Worm (Caenorhabditis elegans) whole organism, L1 larva: ENCODE data around the gene twk-16.

ENCODE experiments used
- C16A3.4 ChIP-seq: fragments of 150-350 bp; optimal IDR thresholded peaks from 2 replicates; lab custom pipeline; 2014; ENCODE audit warnings: missing biosample characterization, missing genetic modification characterization
- C34B4.2 ChIP-seq: sonication (generic microtip); optimal IDR thresholded peaks from 2 replicates; lab custom pipeline; 2017; ENCODE audit warnings: mild to moderate bottlenecking, missing genetic modification characterization, missing compliant biosample characterization
- Y116A8C.19 ChIP-seq: sonication (generic microtip); optimal IDR thresholded peaks from 2 replicates; lab custom pipeline; 2016; ENCODE audit warnings: missing compliant biosample characterization, missing genetic modification characterization, borderline replicate concordance
- aly-2 ChIP-seq: fragments of 150-350 bp; optimal IDR thresholded peaks from 2 replicates; lab custom pipeline; 2014; ENCODE audit warnings: missing biosample characterization, missing genetic modification characterization
- ama-1 ChIP-seq: fragments of 150-350 bp; optimal IDR thresholded peaks from 2 replicates; lab custom pipeline; 2014
- ceh-82 ChIP-seq, 3 experiments: fragments of 150-350 bp in 1 of 3; sonication (generic microtip) in 2 of 3; optimal IDR thresholded peaks; 2 replicates each; lab custom pipeline; 2014 to 2017; ENCODE audit warnings: missing biosample characterization in 3 of 3, missing genetic modification characterization in 3 of 3
- ceh-88 ChIP-seq: fragments of 200-800 bp; sonication (Bioruptor generic); IDR thresholded peaks from 2 replicates; pipeline ENCODE4 v1.3.6; 2022; ENCODE audit warnings: missing genetic modification characterization, missing compliant biosample characterization
- ceh-90 ChIP-seq: sonication (generic microtip); optimal IDR thresholded peaks from 2 replicates; lab custom pipeline; 2016; ENCODE audit warnings: missing genetic modification characterization, missing compliant biosample characterization
- ces-1 ChIP-seq: fragments of 150-350 bp; optimal IDR thresholded peaks from 2 replicates; lab custom pipeline; 2014; ENCODE audit warnings: missing biosample characterization, missing genetic modification reagents, missing genetic modification characterization
- dpl-1 ChIP-seq, 3 experiments: fragments of 150-350 bp in 2 of 3; sonication (generic microtip) in 1 of 3; optimal IDR thresholded peaks; 2 replicates each; lab custom pipeline; 2014 to 2017; ENCODE audit warnings: missing biosample characterization in 3 of 3, missing genetic modification characterization in 3 of 3, missing genetic modification reagents in 3 of 3
- elt-2 ChIP-seq: sonication (generic microtip); optimal IDR thresholded peaks from 2 replicates; lab custom pipeline; 2016; ENCODE audit warnings: missing genetic modification characterization, mild to moderate bottlenecking, inconsistent platforms, missing compliant biosample characterization, missing genetic modification reagents
- elt-3 ChIP-seq, 6 experiments: fragments of 150-350 bp in 1 of 6; sonication (generic microtip); optimal IDR thresholded peaks; 2 replicates each; lab custom pipeline; 2017 to 2018; ENCODE audit warnings: missing biosample characterization in 6 of 6, missing genetic modification characterization in 6 of 6, inconsistent platforms in 1 of 6
- fkh-10 ChIP-seq: sonication (generic microtip); optimal IDR thresholded peaks from 2 replicates; lab custom pipeline; 2017; ENCODE audit warnings: missing biosample characterization, missing genetic modification reagents, missing genetic modification characterization
- fos-1 ChIP-seq: fragments of 150-350 bp; optimal IDR thresholded peaks from 2 replicates; lab custom pipeline; 2014; ENCODE audit warnings: missing biosample characterization, missing genetic modification characterization
- hlh-17 ChIP-seq: fragments of 200-800 bp; sonication (Bioruptor generic); optimal IDR thresholded peaks from 2 replicates; lab custom pipeline; 2018; ENCODE audit warnings: missing genetic modification characterization, mild to moderate bottlenecking, missing compliant biosample characterization, moderate library complexity, borderline replicate concordance
- hlh-4 ChIP-seq: sonication (generic microtip); optimal IDR thresholded peaks from 2 replicates; lab custom pipeline; 2016; ENCODE audit warnings: mild to moderate bottlenecking, missing genetic modification characterization, missing compliant biosample characterization
- hpl-2 ChIP-seq: fragments of 150-350 bp; optimal IDR thresholded peaks from 2 replicates; lab custom pipeline; 2014; ENCODE audit warnings: missing biosample characterization, missing genetic modification reagents, missing genetic modification characterization
- lin-13 ChIP-seq: fragments of 150-350 bp; optimal IDR thresholded peaks from 2 replicates; lab custom pipeline; 2014; ENCODE audit warnings: missing biosample characterization, missing genetic modification reagents, missing genetic modification characterization
- lin-14 ChIP-seq: fragments of 200-800 bp; sonication (Bioruptor generic); optimal IDR thresholded peaks from 2 replicates; lab custom pipeline; 2018; ENCODE audit warnings: mild to moderate bottlenecking, missing genetic modification characterization, moderate library complexity, missing compliant biosample characterization
- lin-35 ChIP-seq, 2 experiments: fragments of 150-350 bp; optimal IDR thresholded peaks; 2 replicates each; lab custom pipeline; 2014; ENCODE audit warnings: missing biosample characterization in 2 of 2, missing genetic modification characterization in 2 of 2, missing genetic modification reagents in 2 of 2
- lsy-2 ChIP-seq, 2 experiments: fragments of 150-350 bp; optimal IDR thresholded peaks; 2 replicates each; lab custom pipeline; 2014; ENCODE audit warnings: missing biosample characterization in 2 of 2, missing genetic modification characterization in 2 of 2
- mdl-1 ChIP-seq, 2 experiments: fragments of 150-350 bp; optimal IDR thresholded peaks; 2 replicates each; lab custom pipeline; 2014 to 2017; ENCODE audit warnings: missing biosample characterization in 2 of 2, missing genetic modification characterization in 2 of 2, inconsistent platforms in 1 of 2
- mep-1 ChIP-seq: fragments of 150-350 bp; optimal IDR thresholded peaks from 2 replicates; lab custom pipeline; 2014; ENCODE audit warnings: missing biosample characterization, missing genetic modification characterization
- nhr-12 ChIP-seq: sonication (generic microtip); optimal IDR thresholded peaks from 2 replicates; lab custom pipeline; 2017; ENCODE audit warnings: missing biosample characterization, missing genetic modification characterization
- nhr-19 ChIP-seq: fragments of 200-800 bp; sonication (Bioruptor generic); conservative IDR thresholded peaks from 2 replicates; pipeline ENCODE4 v1.3.6; 2022; ENCODE audit warnings: missing genetic modification characterization, missing compliant biosample characterization
- nhr-20 ChIP-seq: sonication (generic microtip); optimal IDR thresholded peaks from 2 replicates; lab custom pipeline; 2016; ENCODE audit warnings: mild to moderate bottlenecking, missing genetic modification characterization, missing compliant biosample characterization
- nhr-28 ChIP-seq: fragments of 150-350 bp; optimal IDR thresholded peaks from 2 replicates; lab custom pipeline; 2014; ENCODE audit warnings: missing biosample characterization, missing genetic modification characterization
- nhr-71 ChIP-seq: sonication (generic microtip); optimal IDR thresholded peaks from 2 replicates; lab custom pipeline; 2016; ENCODE audit warnings: mild to moderate bottlenecking, missing genetic modification characterization, moderate library complexity, missing compliant biosample characterization
- nhr-76 ChIP-seq: sonication (generic microtip); optimal IDR thresholded peaks from 2 replicates; lab custom pipeline; 2017; ENCODE audit warnings: missing biosample characterization, missing genetic modification characterization
- nhr-77 ChIP-seq: fragments of 150-350 bp; optimal IDR thresholded peaks from 2 replicates; lab custom pipeline; 2014; ENCODE audit warnings: missing biosample characterization, missing genetic modification characterization
- nhr-84 ChIP-seq: sonication (generic microtip); optimal IDR thresholded peaks from 2 replicates; lab custom pipeline; 2017; ENCODE audit warnings: missing biosample characterization, missing genetic modification characterization
- nhr-85 ChIP-seq: sonication (generic microtip); peaks from one replicate; lab custom pipeline; 2016; ENCODE audit warnings: missing genetic modification characterization, inconsistent platforms, missing compliant biosample characterization
- nhr-90 ChIP-seq: sonication (generic microtip); optimal IDR thresholded peaks from 2 replicates; lab custom pipeline; 2016; ENCODE audit warnings: mild to moderate bottlenecking, missing genetic modification characterization, missing compliant biosample characterization; ENCODE audit not compliant: poor library complexity
- pag-3 ChIP-seq: sonication (generic microtip); optimal IDR thresholded peaks from 2 replicates; lab custom pipeline; 2017; ENCODE audit warnings: missing genetic modification characterization, mild to moderate bottlenecking, missing compliant biosample characterization, antibody characterized with exemption, borderline replicate concordance; ENCODE audit not compliant: insufficient read depth
- pax-3 ChIP-seq: fragments of 200-800 bp; sonication (Bioruptor generic); optimal IDR thresholded peaks from 2 replicates; lab custom pipeline; 2018; ENCODE audit warnings: mild to moderate bottlenecking, missing genetic modification characterization, moderate library complexity, missing compliant biosample characterization
- snu-23 ChIP-seq: sonication (generic microtip); optimal IDR thresholded peaks from 2 replicates; lab custom pipeline; 2016; ENCODE audit warnings: missing genetic modification characterization, missing compliant biosample characterization
- sox-4 ChIP-seq: sonication (generic microtip); optimal IDR thresholded peaks from 2 replicates; lab custom pipeline; 2016; ENCODE audit warnings: missing genetic modification characterization, missing compliant biosample characterization
- tlp-1 ChIP-seq: fragments of 150-350 bp; optimal IDR thresholded peaks from 2 replicates; lab custom pipeline; 2014; ENCODE audit warnings: missing biosample characterization, missing genetic modification characterization
- unc-130 ChIP-seq: fragments of 150-350 bp; optimal IDR thresholded peaks from 2 replicates; lab custom pipeline; 2017; ENCODE audit warnings: missing biosample characterization, missing genetic modification characterization, inconsistent platforms
- unc-86 ChIP-seq: sonication (generic microtip); optimal IDR thresholded peaks from 2 replicates; lab custom pipeline; 2016; ENCODE audit warnings: missing genetic modification characterization, missing compliant biosample characterization
- ztf-11 ChIP-seq, 2 experiments: sonication (generic microtip); optimal IDR thresholded peaks; 2 replicates each; lab custom pipeline; 2016 to 2017; ENCODE audit warnings: missing genetic modification characterization in 2 of 2, missing biosample characterization in 1 of 2, missing compliant biosample characterization in 1 of 2
- ztf-4 ChIP-seq: fragments of 150-350 bp; optimal IDR thresholded peaks from 2 replicates; lab custom pipeline; 2014; ENCODE audit warnings: missing biosample characterization, missing genetic modification characterization

The twk-16 gene

ce11 chrX:3116033-3116876, 35.3 kb downstream of the twk-16 start, which contains the start of gene mai-1 (continued):
- peak in 1 of 2 experiments; percentile 12 for TF ChIP-seq lsy-2 (tag; optimal IDR thresholded peaks at IDR 0.05; lab: Kevin White, UChicago)
- TF ChIP-seq lin-14 (GFP tag; lab: Kevin White, UChicago), result peak; percentile 86
- TF ChIP-seq mdl-1 (tag; optimal IDR thresholded peaks at IDR 0.05; lab: Kevin White, UChicago), result peak in 1 of 2 experiments; percentile 24
- TF ChIP-seq ceh-82 (tag; optimal IDR thresholded peaks at IDR 0.05; lab: Kevin White, UChicago), result peak; percentile 20 to 73 (median 23)
- no peak for TF ChIP-seq fos-1
- TF ChIP-seq tlp-1 (tag; lab: Kevin White, UChicago), result no peak
- no peak for TF ChIP-seq nhr-12 (tag; lab: Kevin White, UChicago)
- peak; percentile 94 for TF ChIP-seq pag-3
- TF ChIP-seq ztf-11 (tag; optimal IDR thresholded peaks at IDR 0.05; lab: Kevin White, UChicago), result peak in 1 of 2 experiments; percentile 14
- no peak for TF ChIP-seq nhr-84 (tag; lab: Kevin White, UChicago)
- peak; percentile 60 for TF ChIP-seq fkh-10

ce11 chrX:3117204-3117603, 36.3 kb downstream of the twk-16 start:
- TF ChIP-seq hlh-17 (GFP tag; lab: Kevin White, UChicago), result no peak
- no peak for TF ChIP-seq ceh-88
- peak; percentile 48 for TF ChIP-seq nhr-71 (tag; lab: Kevin White, UChicago)
- no peak for TF ChIP-seq mep-1
- TF ChIP-seq ztf-4 (tag; lab: Kevin White, UChicago), result peak; percentile 37
- TF ChIP-seq ces-1, result no peak
- TF ChIP-seq lin-35 (GFP tag; optimal IDR thresholded peaks at IDR 0.05; lab: Kevin White, UChicago), result peak in 1 of 2 experiments; percentile 33
- no peak for TF ChIP-seq tlp-1 (tag; lab: Kevin White, UChicago)
- no peak for TF ChIP-seq hlh-4
- peak; percentile 38 for TF ChIP-seq ama-1 (lab: Kevin White, UChicago)
- TF ChIP-seq nhr-19 (GFP tag; lab: Robert Waterston, UW), result peak; percentile 33; the same call in 1 of the 2 replicates
- TF ChIP-seq nhr-20 (tag; lab: Kevin White, UChicago), result peak; percentile 40
- no peak for TF ChIP-seq unc-130 (tag; lab: Kevin White, UChicago)
- TF ChIP-seq lin-13, result no peak
- TF ChIP-seq elt-2 (tag; lab: Kevin White, UChicago), result peak; percentile 79
- no peak for TF ChIP-seq ceh-90 (tag; lab: Kevin White, UChicago)
- TF ChIP-seq snu-23, result peak; percentile 26
- no peak for TF ChIP-seq C34B4.2 (tag; lab: Kevin White, UChicago)
- no peak for TF ChIP-seq dpl-1 (GFP tag; optimal IDR thresholded peaks at IDR 0.05; lab: Kevin White, UChicago)
- TF ChIP-seq nhr-28 (tag; lab: Kevin White, UChicago), result no peak
- TF ChIP-seq sox-4 (tag; lab: Kevin White, UChicago), result no peak
- TF ChIP-seq hpl-2 (GFP tag; lab: Kevin White, UChicago), result no peak
- no peak for TF ChIP-seq nhr-12 (tag; lab: Kevin White, UChicago)
- TF ChIP-seq nhr-76 (tag; lab: Kevin White, UChicago), result no peak
- no peak for TF ChIP-seq unc-86 (tag; lab: Kevin White, UChicago)
- peak; percentile 41 for TF ChIP-seq nhr-90 (tag; lab: Kevin White, UChicago)
- TF ChIP-seq aly-2, result peak; percentile 85
- TF ChIP-seq pax-3 (tag; lab: Kevin White, UChicago), result no peak
- no peak for TF ChIP-seq nhr-84 (tag; lab: Kevin White, UChicago)
- no peak for TF ChIP-seq mdl-1 (tag; optimal IDR thresholded peaks at IDR 0.05; lab: Kevin White, UChicago)
- TF ChIP-seq Y116A8C.19 (tag; lab: Kevin White, UChicago), result no peak
- TF ChIP-seq C16A3.4 (tag; lab: Kevin White, UChicago), result no peak
- TF ChIP-seq lin-14 (GFP tag; lab: Kevin White, UChicago), result peak; percentile 31
- TF ChIP-seq elt-3 (tag; optimal IDR thresholded peaks at IDR 0.05; lab: Kevin White, UChicago), result peak in 1 of 6 experiments; percentile 80
- peak; percentile 88 for TF ChIP-seq nhr-85 (tag; lab: Kevin White, UChicago)
- no peak for TF ChIP-seq nhr-77
- no peak for TF ChIP-seq lsy-2 (tag; optimal IDR thresholded peaks at IDR 0.05; lab: Kevin White, UChicago)
